Worm (Caenorhabditis elegans) whole organism, L4/young adult: ENCODE data around the gene ZK1010.8.

Experiments used
- dao-5 ChIP-seq: sonication (generic microtip); optimal IDR thresholded peaks from 2 replicates; lab custom pipeline; 2016; ENCODE audit warnings: missing genotype, missing genetic modification characterization, moderate library complexity, missing compliant biosample characterization
- him-1 ChIP-seq: sonication (generic microtip); optimal IDR thresholded peaks from 2 replicates; lab custom pipeline; 2016; ENCODE audit warnings: missing genotype, missing genetic modification reagents, missing genetic modification characterization, missing compliant biosample characterization

- TF ChIP-seq him-1 (no peak), dao-5 (tag; lab: Kevin White, UChicago) (no peak)
Measured at ce11 chrIII:13032429-13033018, 32.1 kb upstream of the ZK1010.8 start.
